Fruit fly (Drosophila melanogaster): ENCODE data around the gene ringer.

The ringer gene

dm6 chr3L:16347914-16348313, 11.3 kb downstream of the ringer start, which contains the start of gene mRpS34 (continued):
- TF ChIP-seq CG12391 (tag; optimal IDR thresholded peaks at IDR 0.05): no peak
- TF ChIP-seq Ssrp (tag; optimal IDR thresholded peaks at IDR 0.05): no peak
- no peak for TF ChIP-seq jing (GFP tag; optimal IDR thresholded peaks at IDR 0.05)
- TF ChIP-seq BtbVII (GFP tag; optimal IDR thresholded peaks at IDR 0.05): no peak
- no peak for TF ChIP-seq H2.0 (GFP tag; IDR thresholded peaks at IDR 0.05)
- TF ChIP-seq fd96Cb (tag; optimal IDR thresholded peaks at IDR 0.05): no peak
- no peak for TF ChIP-seq tap (tag; optimal IDR thresholded peaks at IDR 0.05)
- peak; percentile 51 for TF ChIP-seq YL-1 (GFP tag; optimal IDR thresholded peaks at IDR 0.05)
- TF ChIP-seq Hr3 (GFP tag; optimal IDR thresholded peaks at IDR 0.05): no peak
- no peak for TF ChIP-seq Hr51 (GFP tag; optimal IDR thresholded peaks at IDR 0.05)
- peak; percentile 19; the same call in 1 of the 2 replicates for TF ChIP-seq bbx (GFP tag; IDR thresholded peaks at IDR 0.05; ENCODE audit: partially characterized antibody)
- no peak for TF ChIP-seq Ptx1 (GFP tag; IDR thresholded peaks at IDR 0.05)
- no peak for TF ChIP-seq Bgb (GFP tag; IDR thresholded peaks at IDR 0.05; ENCODE audit: partially characterized antibody)
- TF ChIP-seq H15 (GFP tag; IDR thresholded peaks at IDR 0.05): no peak
- TF ChIP-seq tgo (GFP tag; IDR thresholded peaks at IDR 0.05): no peak
- no peak for TF ChIP-seq sc (optimal IDR thresholded peaks at IDR 0.05)
- TF ChIP-seq sc (GFP tag; optimal IDR thresholded peaks at IDR 0.05): no peak
- no peak for TF ChIP-seq CG33213 (GFP tag; optimal IDR thresholded peaks at IDR 0.05)
- no peak for TF ChIP-seq insv (GFP tag; optimal IDR thresholded peaks at IDR 0.05)
- TF ChIP-seq CG15269 (tag; optimal IDR thresholded peaks at IDR 0.05): no peak
- peak; percentile 81 for TF ChIP-seq MESR4 (GFP tag; optimal IDR thresholded peaks at IDR 0.05)
- no peak for TF ChIP-seq CG11723 (GFP tag; optimal IDR thresholded peaks at IDR 0.05)
- TF ChIP-seq ase (GFP tag; IDR thresholded peaks at IDR 0.05): no peak
- TF ChIP-seq Dp (GFP tag; optimal IDR thresholded peaks at IDR 0.05): peak; percentile 66
- peak; percentile 23; the same call in 1 of the 3 replicates for TF ChIP-seq CG6791 (GFP tag; IDR thresholded peaks at IDR 0.05; ENCODE audit: partially characterized antibody)
- no peak for TF ChIP-seq CG8359 (GFP tag; optimal IDR thresholded peaks at IDR 0.05; ENCODE audit: borderline replicate concordance)
- no peak for TF ChIP-seq CG14050 (GFP tag; IDR thresholded peaks at IDR 0.05)
- TF ChIP-seq CG30431 (GFP tag; optimal IDR thresholded peaks at IDR 0.05): no peak
- no peak for TF ChIP-seq mam (GFP tag; optimal IDR thresholded peaks at IDR 0.05)
- no peak for TF ChIP-seq dmrt99B (tag; optimal IDR thresholded peaks at IDR 0.05)
- TF ChIP-seq Nf-YC (tag; optimal IDR thresholded peaks at IDR 0.05): no peak
- no peak for TF ChIP-seq CG10267 (tag; optimal IDR thresholded peaks at IDR 0.05)
- TF ChIP-seq CG10209 (GFP tag; optimal IDR thresholded peaks at IDR 0.05): no peak
- no peak for TF ChIP-seq CG8281 (tag; optimal IDR thresholded peaks at IDR 0.05)
- no peak for TF ChIP-seq Ets65A (GFP tag)
- peak; percentile 52 for TF ChIP-seq CG4617 (GFP tag; optimal IDR thresholded peaks at IDR 0.05; ENCODE audit: borderline replicate concordance)
- TF ChIP-seq E2f2 (GFP tag; IDR thresholded peaks at IDR 0.05): peak; percentile 66
- TF ChIP-seq CG2889 (GFP tag; IDR thresholded peaks at IDR 0.05): no peak
- peak; percentile 46 for TF ChIP-seq pzg (GFP tag; optimal IDR thresholded peaks at IDR 0.05)
- TF ChIP-seq CG8478 (optimal IDR thresholded peaks at IDR 0.05): no peak
- no peak for TF ChIP-seq CG9932 (GFP tag; IDR thresholded peaks at IDR 0.05)
- TF ChIP-seq CG9727 (GFP tag; optimal IDR thresholded peaks at IDR 0.05): no peak
- TF ChIP-seq CG8944 (GFP tag; optimal IDR thresholded peaks at IDR 0.05): no peak
- no peak for TF ChIP-seq CG2199 (GFP tag; IDR thresholded peaks at IDR 0.05)
- peak in 1 of 2 experiments; percentile 85 for TF ChIP-seq Pdp1 (GFP tag; optimal IDR thresholded peaks at IDR 0.05)
- no peak for TF ChIP-seq cato (GFP tag; optimal IDR thresholded peaks at IDR 0.05; ENCODE audit: borderline replicate concordance)
- no peak for TF ChIP-seq gt (GFP tag; IDR thresholded peaks at IDR 0.05)
- TF ChIP-seq ara (GFP tag; IDR thresholded peaks at IDR 0.05): no peak
- no peak for TF ChIP-seq Rx (GFP tag; IDR thresholded peaks at IDR 0.05)
- no peak for TF ChIP-seq ro (GFP tag; IDR thresholded peaks at IDR 0.05)
- TF ChIP-seq CG18262 (tag; optimal IDR thresholded peaks at IDR 0.05): no peak
- no peak for TF ChIP-seq p53 (GFP tag; optimal IDR thresholded peaks at IDR 0.05)

Data from whole organism, embryonic.